Worm (Caenorhabditis elegans) whole organism, L4 larva: Measurements from ENCODE around the gene drr-1.

Source experiments
- F10B5.3 ChIP-seq: sonication (generic microtip); optimal IDR thresholded peaks from 2 replicates; lab custom pipeline; 2016; ENCODE audit warnings: mild to moderate bottlenecking, missing genetic modification characterization, missing compliant biosample characterization
- nhr-11 ChIP-seq: fragments of 150-350 bp; optimal IDR thresholded peaks from 2 replicates; lab custom pipeline; 2014; ENCODE audit warnings: missing biosample characterization, missing genetic modification characterization
- unc-62 ChIP-seq, 3 experiments: fragments of 150-350 bp in 1 of 3; sonication (generic microtip); optimal IDR thresholded peaks in 2 of 3; peaks in 1 of 3; 1 replicate in 1 of 3; 2 replicates in 2 of 3; lab custom pipeline; 2014 to 2017; ENCODE audit warnings: missing biosample characterization in 3 of 3, missing genetic modification characterization in 3 of 3, missing genetic modification reagents in 3 of 3, missing genotype in 1 of 3

- peak in 1 of 2 experiments; percentile 21 for TF ChIP-seq unc-62 (GFP tag; optimal IDR thresholded peaks at IDR 0.05 in 1 of 2; lab: Kevin White, UChicago)
- TF ChIP-seq unc-62 (tag; optimal IDR thresholded peaks at IDR 0.05; lab: Kevin White, UChicago) = no peak
- TF ChIP-seq nhr-11 (tag; lab: Kevin White, UChicago) = no peak
- TF ChIP-seq F10B5.3 (tag; lab: Kevin White, UChicago) = no peak
Measured at ce11 chrII:13500582-13500981, 4.9 kb upstream of the drr-1 start.
